Worm (Caenorhabditis elegans) whole organism, L3 larva: Measurements from ENCODE around the gene rgr-1.

Experiments used
- elt-1 ChIP-seq: fragments of 150-350 bp; optimal IDR thresholded peaks from 2 replicates; lab custom pipeline; 2014; ENCODE audit warnings: missing biosample characterization, missing genetic modification characterization
- fkh-10 ChIP-seq: sonication (generic microtip); optimal IDR thresholded peaks from 2 replicates; lab custom pipeline; 2017; ENCODE audit warnings: missing biosample characterization, missing genetic modification reagents, missing genetic modification characterization
- nhr-76 ChIP-seq: fragments of 150-350 bp; sonication (generic microtip); optimal IDR thresholded peaks from 5 replicates; lab custom pipeline; 2014; ENCODE audit warnings: missing biosample characterization, missing genetic modification characterization
- snpc-4 ChIP-seq: fragments of 150-350 bp; optimal IDR thresholded peaks from 2 replicates; lab custom pipeline; 2014; ENCODE audit warnings: missing biosample characterization, missing genetic modification characterization
- tbx-2 ChIP-seq: sonication (generic microtip); optimal IDR thresholded peaks from 2 replicates; lab custom pipeline; 2016; ENCODE audit warnings: mild to moderate bottlenecking, missing genetic modification characterization, missing compliant biosample characterization
- zag-1 ChIP-seq: fragments of 150-350 bp; optimal IDR thresholded peaks from 2 replicates; lab custom pipeline; 2014; ENCODE audit warnings: missing biosample characterization, missing genetic modification characterization

The rgr-1 gene

ce11 chrIII:9453962-9454361 lies 60.4 kb downstream of the rgr-1 start, which contains the start of gene F54C8.7:
TSS of gene F54C8.7 (minus strand) at chrIII:9454062.
- TF ChIP-seq snpc-4 (no peak), elt-1 (tag; lab: Kevin White, UChicago) (no peak), nhr-76 (tag; lab: Kevin White, UChicago) (no peak), zag-1 (tag; lab: Kevin White, UChicago) (no peak), fkh-10 (no peak), tbx-2 (tag; lab: Kevin White, UChicago) (no peak)
- TF ChIP-seq, all 47 proteins: peak for 0
